Worm (Caenorhabditis elegans) whole organism, midembryonic: ENCODE data around the gene F02A9.1.

Source experiments
- T22C8.4 ChIP-seq: fragments of 200-800 bp; sonication (Bioruptor generic); IDR thresholded peaks from 2 replicates; pipeline ENCODE4 v1.3.6; 2022; ENCODE audit warnings: missing genetic modification characterization, missing compliant biosample characterization
- cog-1 ChIP-seq: sonication (generic microtip); optimal IDR thresholded peaks from 2 replicates; lab custom pipeline; 2016; ENCODE audit warnings: missing genetic modification characterization, missing compliant biosample characterization
- klf-2 ChIP-seq: fragments of 200-800 bp; sonication (Bioruptor generic); conservative IDR thresholded peaks from 2 replicates; pipeline ENCODE4 v1.3.6; 2022; ENCODE audit warnings: missing genetic modification reagents, missing genetic modification characterization, missing compliant biosample characterization
- ref-1 ChIP-seq: fragments of 200-800 bp; sonication (Bioruptor generic); conservative IDR thresholded peaks from 2 replicates; pipeline ENCODE4 v1.3.6; 2022; ENCODE audit warnings: missing genetic modification reagents, missing genetic modification characterization, missing compliant biosample characterization
- ztf-23 ChIP-seq: fragments of 200-800 bp; sonication (Bioruptor generic); IDR thresholded peaks from 2 replicates; pipeline ENCODE4 v1.3.6; 2022; ENCODE audit warnings: missing genetic modification reagents, missing genetic modification characterization, missing compliant biosample characterization

DNA sequence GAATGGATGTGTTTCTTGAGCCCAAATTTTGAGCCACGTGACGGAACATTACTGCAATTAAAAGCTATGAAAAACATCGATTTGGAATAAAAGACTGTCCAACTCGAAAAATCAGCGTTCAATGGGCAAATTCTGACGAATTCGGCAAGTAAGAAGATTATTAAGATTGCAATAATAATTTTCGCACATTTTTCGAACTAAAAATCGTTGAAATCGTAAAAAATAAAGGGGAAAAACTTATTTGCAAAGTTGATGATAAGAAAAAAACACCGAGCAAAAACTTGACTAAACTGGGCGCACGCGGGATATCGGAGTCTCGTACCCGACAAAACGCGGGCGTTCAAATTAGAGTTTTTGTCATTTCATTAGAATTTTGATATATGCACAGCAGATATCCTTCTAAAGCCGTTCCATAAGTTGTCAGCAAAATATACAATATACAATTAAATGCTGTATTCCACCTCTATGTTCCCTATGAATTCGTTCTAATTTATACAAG, 11.8 kb upstream of the F02A9.1 start, which contains the start of the genes mccc-2 and mrpl-44:
- TF ChIP-seq ref-1 (GFP tag; lab: Robert Waterston, UW), result no peak
- no peak for TF ChIP-seq cog-1 (tag; lab: Kevin White, UChicago)
- TF ChIP-seq klf-2, result no peak
- TF ChIP-seq T22C8.4 (GFP tag; lab: Robert Waterston, UW), result no peak
- no peak for TF ChIP-seq ztf-23
